Fruit fly (Drosophila melanogaster): ENCODE data around the gene mRpL45.

mRpL45 gene

dm6 chr3R:22597344-22597954, 20.8 kb upstream of the mRpL45 start (continued):
- TF ChIP-seq CG6272 (GFP tag; IDR thresholded peaks at IDR 0.05) (peak; percentile 61), ci (GFP tag; IDR thresholded peaks at IDR 0.05) (peak; percentile 94), Doc2 (GFP tag; IDR thresholded peaks at IDR 0.05) (peak; percentile 46; the same call in 1 of the 2 replicates), Dip2 (GFP tag; IDR thresholded peaks at IDR 0.05) (no peak), lbe (GFP tag; optimal IDR thresholded peaks at IDR 0.05) (no peak), CG18262 (tag; optimal IDR thresholded peaks at IDR 0.05) (no peak), Dbx (GFP tag; IDR thresholded peaks at IDR 0.05) (peak; percentile 55; the same call in 1 of the 3 replicates), CG1832 (GFP tag; optimal IDR thresholded peaks at IDR 0.05) (no peak), Mes4 (GFP tag; optimal IDR thresholded peaks at IDR 0.05) (peak; percentile 54), MBD-R2 (GFP tag; IDR thresholded peaks at IDR 0.05) (no peak; the same call in 1 of the 2 replicates), Adf1 (GFP tag; IDR thresholded peaks at IDR 0.05) (no peak), pfk (GFP tag; optimal IDR thresholded peaks at IDR 0.05) (no peak), D19B (GFP tag; optimal IDR thresholded peaks at IDR 0.05) (no peak), Dll (GFP tag; IDR thresholded peaks at IDR 0.05; ENCODE audit: partially characterized antibody) (no peak), CG16813 (GFP tag; IDR thresholded peaks at IDR 0.05; ENCODE audit: partially characterized antibody) (no peak), HLH4C (GFP tag; IDR thresholded peaks at IDR 0.05; ENCODE audit: partially characterized antibody) (no peak), NC2α (GFP tag; optimal IDR thresholded peaks at IDR 0.05) (no peak), CG14710 (tag; optimal IDR thresholded peaks at IDR 0.05) (peak; percentile 50), CG17912 (GFP tag; optimal IDR thresholded peaks at IDR 0.05) (no peak), disco-r (GFP tag; optimal IDR thresholded peaks at IDR 0.05) (no peak), Dad (GFP tag; optimal IDR thresholded peaks at IDR 0.05) (no peak), croc (GFP tag; conservative IDR thresholded peaks at IDR 0.05) (peak; percentile 74), Chrac-16 (GFP tag; optimal IDR thresholded peaks at IDR 0.05) (peak; percentile 66), gem (tag; optimal IDR thresholded peaks at IDR 0.05) (no peak), CG43689 (GFP tag; IDR thresholded peaks at IDR 0.05) (0 out of 2 replicates have a peak, but pooled peaks have one; percentile 30), CG6689 (GFP tag; IDR thresholded peaks at IDR 0.05) (peak; percentile 77), Sox100B (GFP tag; optimal IDR thresholded peaks at IDR 0.05) (no peak), CG1647 (GFP tag; optimal IDR thresholded peaks at IDR 0.05) (no peak), CG9797 (GFP tag; optimal IDR thresholded peaks at IDR 0.05) (no peak), CG10654 (GFP tag; optimal IDR thresholded peaks at IDR 0.05) (no peak), CG2889 (GFP tag; IDR thresholded peaks at IDR 0.05) (peak; percentile 52; the same call in 1 of the 3 replicates), danr (GFP tag; IDR thresholded peaks at IDR 0.05) (peak; percentile 59), CG10979 (tag; optimal IDR thresholded peaks at IDR 0.05) (peak; percentile 77), zen (tag; optimal IDR thresholded peaks at IDR 0.05) (no peak), cwo (GFP tag; optimal IDR thresholded peaks at IDR 0.05) (peak; percentile 27), crol (GFP tag; IDR thresholded peaks at IDR 0.05) (peak; percentile 27; the same call in 1 of the 2 replicates), CG1792 (GFP tag; optimal IDR thresholded peaks at IDR 0.05) (peak; percentile 7), CG4424 (GFP tag; optimal IDR thresholded peaks at IDR 0.05) (no peak), Nf-YC (tag; optimal IDR thresholded peaks at IDR 0.05) (no peak), tap (tag; optimal IDR thresholded peaks at IDR 0.05) (no peak), dan (GFP tag; IDR thresholded peaks at IDR 0.05) (no peak), amos (GFP tag; IDR thresholded peaks at IDR 0.05; ENCODE audit: partially characterized antibody) (no peak), nau (GFP tag; optimal IDR thresholded peaks at IDR 0.05) (no peak), tx (GFP tag; optimal IDR thresholded peaks at IDR 0.05) (peak; percentile 60), Fer3 (tag; optimal IDR thresholded peaks at IDR 0.05) (no peak), CG18011 (GFP tag; optimal IDR thresholded peaks at IDR 0.05) (no peak), Blimp-1 (GFP tag; optimal IDR thresholded peaks at IDR 0.05) (peak; percentile 94), Ssrp (tag; optimal IDR thresholded peaks at IDR 0.05) (peak; percentile 69), sens (GFP tag) (peak; percentile 97), CG31224 (GFP tag; IDR thresholded peaks at IDR 0.05) (peak; percentile 41; the same call in 1 of the 2 replicates)
